Worm (Caenorhabditis elegans) whole organism, young adult: Measurements from ENCODE around the gene ncx-3.

ENCODE experiments used
- C17E4.6 ChIP-seq: fragments of 200-800 bp; sonication (Bioruptor generic); IDR thresholded peaks from 2 replicates; pipeline ENCODE4 v1.3.6; 2022; ENCODE audit warnings: missing genetic modification reagents, missing genetic modification characterization, missing compliant biosample characterization
- D2030.7 ChIP-seq: fragments of 200-800 bp; sonication (Bioruptor generic); IDR thresholded peaks from 2 replicates; pipeline ENCODE4 v1.3.6; 2022; ENCODE audit warnings: missing genetic modification reagents, missing genetic modification characterization, missing compliant biosample characterization
- F23B12.7 ChIP-seq: sonication (generic microtip); optimal IDR thresholded peaks from 2 replicates; lab custom pipeline; 2017; ENCODE audit warnings: missing genetic modification characterization, mild to moderate bottlenecking, missing compliant biosample characterization, antibody characterized with exemption, moderate library complexity; ENCODE audit not compliant: insufficient read depth
- F33H1.4 ChIP-seq: fragments of 200-800 bp; sonication (Bioruptor generic); IDR thresholded peaks from 2 replicates; pipeline ENCODE4 v1.3.6; 2022; ENCODE audit warnings: missing genetic modification reagents, missing genetic modification characterization, missing compliant biosample characterization
- F49E8.2 ChIP-seq: sonication (generic microtip); optimal IDR thresholded peaks from 3 replicates; lab custom pipeline; 2017; ENCODE audit warnings: missing genetic modification characterization, mild to moderate bottlenecking, missing compliant biosample characterization, antibody characterized with exemption, moderate library complexity; ENCODE audit not compliant: insufficient read depth
- Y53F4B.3 ChIP-seq: fragments of 200-800 bp; sonication (Bioruptor generic); IDR thresholded peaks from 2 replicates; pipeline ENCODE4 v1.3.6; 2022; ENCODE audit warnings: missing genetic modification reagents, missing genetic modification characterization, missing compliant biosample characterization
- Y79H2A.3 ChIP-seq: fragments of 200-800 bp; sonication (Bioruptor generic); conservative IDR thresholded peaks from 2 replicates; pipeline ENCODE4 v1.3.6; 2022; ENCODE audit warnings: missing genetic modification reagents, missing genetic modification characterization, missing compliant biosample characterization
- attf-3 ChIP-seq: fragments of 200-800 bp; sonication (Bioruptor generic); conservative IDR thresholded peaks from 2 replicates; pipeline ENCODE4 v1.3.6; 2022; ENCODE audit warnings: missing genetic modification reagents, missing genetic modification characterization, missing compliant biosample characterization
- attf-6 ChIP-seq: fragments of 200-800 bp; sonication (Bioruptor generic); IDR thresholded peaks from 2 replicates; pipeline ENCODE4 v1.3.6; 2022; ENCODE audit warnings: missing genetic modification reagents, missing genetic modification characterization, missing compliant biosample characterization
- ceh-27 ChIP-seq: fragments of 200-800 bp; sonication (Bioruptor generic); optimal IDR thresholded peaks from 2 replicates; lab custom pipeline; 2018; ENCODE audit warnings: mild to moderate bottlenecking, missing genetic modification characterization, moderate library complexity, missing compliant biosample characterization
- ceh-40 ChIP-seq: fragments of 200-800 bp; sonication (Bioruptor generic); IDR thresholded peaks from 2 replicates; pipeline ENCODE4 v1.3.6; 2022; ENCODE audit warnings: missing genetic modification characterization, missing compliant biosample characterization
- ceh-79 ChIP-seq: sonication (generic microtip); optimal IDR thresholded peaks from 2 replicates; lab custom pipeline; 2017; ENCODE audit warnings: mild to moderate bottlenecking, missing genetic modification characterization, missing compliant biosample characterization
- ceh-91 ChIP-seq: fragments of 200-800 bp; sonication (Bioruptor generic); IDR thresholded peaks from 2 replicates; pipeline ENCODE4 v1.3.6; 2022; ENCODE audit warnings: missing genetic modification reagents, missing genetic modification characterization, missing compliant biosample characterization
- dox-1 ChIP-seq: fragments of 200-800 bp; sonication (Bioruptor generic); IDR thresholded peaks from 2 replicates; pipeline ENCODE4 v1.3.6; 2022; ENCODE audit warnings: missing genetic modification reagents, missing genetic modification characterization, missing compliant biosample characterization
- dpl-1 ChIP-seq: fragments of 150-350 bp; optimal IDR thresholded peaks from 2 replicates; lab custom pipeline; 2014; ENCODE audit warnings: missing biosample characterization, missing genetic modification reagents, missing genetic modification characterization
- efl-1 ChIP-seq: fragments of 150-350 bp; optimal IDR thresholded peaks from 2 replicates; lab custom pipeline; 2014; ENCODE audit warnings: missing biosample characterization, missing genetic modification reagents, missing genetic modification characterization
- egrh-3 ChIP-seq: fragments of 200-800 bp; sonication (Bioruptor generic); IDR thresholded peaks from 2 replicates; pipeline ENCODE4 v1.3.6; 2022; ENCODE audit warnings: missing genetic modification reagents, missing genetic modification characterization, missing compliant biosample characterization
- him-1 ChIP-seq: sonication (generic microtip); optimal IDR thresholded peaks from 2 replicates; lab custom pipeline; 2016; ENCODE audit warnings: missing genotype, missing genetic modification reagents, missing genetic modification characterization, missing compliant biosample characterization
- hmg-1.2 ChIP-seq: fragments of 200-800 bp; sonication (Bioruptor generic); IDR thresholded peaks from 2 replicates; pipeline ENCODE4 v1.3.6; 2022; ENCODE audit warnings: missing genetic modification reagents, missing genetic modification characterization, missing compliant biosample characterization
- hmg-20 ChIP-seq: fragments of 200-800 bp; sonication (Bioruptor generic); IDR thresholded peaks from 2 replicates; pipeline ENCODE4 v1.3.6; 2022; ENCODE audit warnings: missing genetic modification reagents, missing genetic modification characterization, missing compliant biosample characterization
- hrde-1 ChIP-seq: sonication (generic microtip); optimal IDR thresholded peaks from 2 replicates; lab custom pipeline; 2016; ENCODE audit warnings: missing genetic modification characterization, mild to moderate bottlenecking, missing compliant biosample characterization, moderate library complexity, missing genotype, missing genetic modification reagents, borderline replicate concordance
- lin-54 ChIP-seq: fragments of 200-800 bp; sonication (Bioruptor generic); optimal IDR thresholded peaks from 2 replicates; lab custom pipeline; 2018; ENCODE audit warnings: mild to moderate bottlenecking, missing genetic modification characterization, missing compliant biosample characterization
- lsl-1 ChIP-seq: fragments of 200-800 bp; sonication (Bioruptor generic); optimal IDR thresholded peaks from 2 replicates; lab custom pipeline; 2018; ENCODE audit warnings: mild to moderate bottlenecking, missing genetic modification characterization, moderate library complexity, missing compliant biosample characterization
- madf-6 ChIP-seq: fragments of 200-800 bp; sonication (Bioruptor generic); IDR thresholded peaks from 2 replicates; pipeline ENCODE4 v1.3.6; 2022; ENCODE audit warnings: missing genetic modification reagents, missing genetic modification characterization, missing compliant biosample characterization
- madf-8 ChIP-seq: fragments of 200-800 bp; sonication (Bioruptor generic); conservative IDR thresholded peaks from 2 replicates; pipeline ENCODE4 v1.3.6; 2022; ENCODE audit warnings: missing genetic modification reagents, missing genetic modification characterization, missing compliant biosample characterization
- mcd-1 ChIP-seq: fragments of 200-800 bp; sonication (Bioruptor generic); IDR thresholded peaks from 2 replicates; pipeline ENCODE4 v1.3.6; 2022; ENCODE audit warnings: missing genetic modification reagents, missing genetic modification characterization, missing compliant biosample characterization
- nhr-120 ChIP-seq: fragments of 200-800 bp; sonication (Bioruptor generic); IDR thresholded peaks from 2 replicates; pipeline ENCODE4 v1.3.6; 2022; ENCODE audit warnings: missing genetic modification characterization, missing compliant biosample characterization
- rcor-1 ChIP-seq: fragments of 200-800 bp; sonication (Bioruptor generic); IDR thresholded peaks from 2 replicates; pipeline ENCODE4 v1.3.6; 2022; ENCODE audit warnings: missing genetic modification reagents, missing genetic modification characterization, missing compliant biosample characterization
- rec-8 ChIP-seq, 2 experiments: sonication (generic microtip); optimal IDR thresholded peaks; 2 replicates each; lab custom pipeline; 2016; ENCODE audit warnings: mild to moderate bottlenecking in 2 of 2, missing genetic modification characterization in 2 of 2, missing genetic modification reagents in 2 of 2, missing genotype in 2 of 2, missing biosample characterization in 1 of 2, missing compliant biosample characterization in 1 of 2, moderate library complexity in 1 of 2
- repo-1 ChIP-seq: sonication (generic microtip); optimal IDR thresholded peaks from 2 replicates; lab custom pipeline; 2017; ENCODE audit warnings: mild to moderate bottlenecking, missing genetic modification characterization, missing compliant biosample characterization
- snpc-1.3 ChIP-seq: sonication (generic microtip); optimal IDR thresholded peaks from 2 replicates; lab custom pipeline; 2017; ENCODE audit warnings: missing genetic modification characterization, mild to moderate bottlenecking, missing compliant biosample characterization, antibody characterized with exemption, moderate library complexity, missing genotype, missing genetic modification reagents; ENCODE audit not compliant: insufficient read depth
- snpc-3.4 ChIP-seq: sonication (generic microtip); optimal IDR thresholded peaks from 2 replicates; lab custom pipeline; 2017; ENCODE audit warnings: missing genetic modification characterization, mild to moderate bottlenecking, missing compliant biosample characterization, antibody characterized with exemption, moderate library complexity, missing genotype, missing genetic modification reagents
- snpc-4 ChIP-seq, 5 experiments: fragments of 150-350 bp in 1 of 5; sonication (generic microtip) in 4 of 5; optimal IDR thresholded peaks; 2 replicates each; lab custom pipeline; 2014 to 2018; ENCODE audit warnings: missing genetic modification characterization in 5 of 5, missing biosample characterization in 3 of 5, antibody characterized with exemption in 2 of 5, mild to moderate bottlenecking in 2 of 5, missing compliant biosample characterization in 2 of 5, missing genotype in 2 of 5, moderate library complexity in 2 of 5, missing genetic modification reagents in 1 of 5
- sptf-2 ChIP-seq: fragments of 200-800 bp; sonication (Bioruptor generic); optimal IDR thresholded peaks from 2 replicates; lab custom pipeline; 2018; ENCODE audit warnings: mild to moderate bottlenecking, missing genetic modification characterization, missing compliant biosample characterization
- unc-130 ChIP-seq: sonication (generic microtip); optimal IDR thresholded peaks from 2 replicates; lab custom pipeline; 2016; ENCODE audit warnings: missing genetic modification reagents, missing genetic modification characterization, missing compliant biosample characterization
- xnd-1 ChIP-seq: sonication (generic microtip); optimal IDR thresholded peaks from 2 replicates; lab custom pipeline; 2016; ENCODE audit warnings: missing genotype, missing genetic modification reagents, missing genetic modification characterization, missing compliant biosample characterization
- ztf-26 ChIP-seq: sonication (generic microtip); optimal IDR thresholded peaks from 2 replicates; lab custom pipeline; 2017; ENCODE audit warnings: missing genetic modification characterization, missing compliant biosample characterization

ncx-3 gene

ce11 chrIV:10766071-10766470 is 49.6 kb downstream of the ncx-3 start:
- TF ChIP-seq xnd-1 (tag; lab: Kevin White, UChicago) (peak; percentile 83), Y53F4B.3 (no peak), snpc-4 (GFP tag; optimal IDR thresholded peaks at IDR 0.05; lab: Kevin White, UChicago) (peak; percentile 66), snpc-4 (tag; optimal IDR thresholded peaks at IDR 0.05; lab: Kevin White, UChicago) (peak in 3 of 4 experiments; percentile 26 to 57 (median 35)), madf-8 (GFP tag; lab: Robert Waterston, UW) (peak; percentile 84), mcd-1 (GFP tag; lab: Robert Waterston, UW) (no peak), D2030.7 (GFP tag; lab: Robert Waterston, UW) (peak; percentile 57; the same call in 1 of the 2 replicates), hmg-20 (GFP tag; lab: Robert Waterston, UW) (no peak), lin-54 (peak; percentile 33), F33H1.4 (GFP tag; lab: Robert Waterston, UW) (peak; percentile 95), ceh-40 (no peak), F49E8.2 (peak; percentile 35), unc-130 (peak; percentile 41), Y79H2A.3 (no peak), dox-1 (GFP tag; lab: Robert Waterston, UW) (no peak), him-1 (tag; lab: Kevin White, UChicago) (peak; percentile 10), ceh-91 (GFP tag; lab: Robert Waterston, UW) (peak; percentile 29; the same call in 1 of the 2 replicates), hrde-1 (no peak), F23B12.7 (tag; lab: Kevin White, UChicago) (peak; percentile 37), ceh-79 (no peak), efl-1 (peak; percentile 16), snpc-3.4 (tag; lab: Kevin White, UChicago) (peak; percentile 40), C17E4.6 (no peak), snpc-1.3 (tag; lab: Kevin White, UChicago) (peak; percentile 60), attf-6 (GFP tag; lab: Robert Waterston, UW) (0 out of 2 replicates have a peak, but pooled peaks have one; percentile 30), ceh-27 (GFP tag; lab: Kevin White, UChicago) (no peak), nhr-120 (no peak), rec-8 (tag; optimal IDR thresholded peaks at IDR 0.05; lab: Kevin White, UChicago) (no peak), madf-6 (peak; percentile 94), attf-3 (GFP tag; lab: Robert Waterston, UW) (peak; percentile 60; the same call in 1 of the 2 replicates), dpl-1 (GFP tag; lab: Kevin White, UChicago) (peak; percentile 31), lsl-1 (GFP tag; lab: Kevin White, UChicago) (peak; percentile 89), sptf-2 (GFP tag; lab: Kevin White, UChicago) (no peak), rcor-1 (GFP tag; lab: Robert Waterston, UW) (peak; percentile 51; the same call in 1 of the 2 replicates)

ce11 chrIV:10768146-10768636 is 51.7 kb downstream of the ncx-3 start, which contains the start of gene T25B9.8:
Gene T25B9.8 (minus strand): TSS chrIV:10768196.
- no peak for TF ChIP-seq repo-1 (tag; lab: Kevin White, UChicago)
- TF ChIP-seq hmg-1.2 = peak; percentile 65; the same call in 1 of the 2 replicates

ce11 chrIV:10769353-10769752 is 52.9 kb downstream of the ncx-3 start, which contains the start of gene T25B9.9:
Gene T25B9.9 (plus strand): TSS chrIV:10769653.
- TF ChIP-seq ztf-26 (tag; lab: Kevin White, UChicago) = no peak
- no peak for TF ChIP-seq F23B12.7 (tag; lab: Kevin White, UChicago)
- no peak for TF ChIP-seq snpc-3.4 (tag; lab: Kevin White, UChicago)
- no peak for TF ChIP-seq mcd-1 (GFP tag; lab: Robert Waterston, UW)
- TF ChIP-seq egrh-3 (GFP tag; lab: Robert Waterston, UW) = no peak
- no peak for TF ChIP-seq nhr-120
